Worm (Caenorhabditis elegans) whole organism, L3 larva: ENCODE measurements around the gene F58F9.8.

ENCODE experiments used
- R02D3.7 ChIP-seq: fragments of 150-350 bp; optimal IDR thresholded peaks from 2 replicates; lab custom pipeline; 2014; ENCODE audit warnings: missing biosample characterization, missing genetic modification characterization
- aly-2 ChIP-seq: fragments of 150-350 bp; optimal IDR thresholded peaks from 2 replicates; lab custom pipeline; 2014; ENCODE audit warnings: missing biosample characterization, missing genetic modification characterization
- ama-1 ChIP-seq: fragments of 150-350 bp; optimal IDR thresholded peaks from 2 replicates; lab custom pipeline; 2018
- ceh-28 ChIP-seq: fragments of 150-350 bp; optimal IDR thresholded peaks from 2 replicates; lab custom pipeline; 2014; ENCODE audit warnings: missing biosample characterization, missing genetic modification reagents, missing genetic modification characterization
- ceh-82 ChIP-seq: fragments of 150-350 bp; optimal IDR thresholded peaks from 2 replicates; lab custom pipeline; 2014; ENCODE audit warnings: missing biosample characterization, missing genetic modification characterization
- ceh-9 ChIP-seq: sonication (generic microtip); optimal IDR thresholded peaks from 2 replicates; lab custom pipeline; 2018; ENCODE audit warnings: missing biosample characterization, missing genetic modification characterization
- daf-12 ChIP-seq: fragments of 150-350 bp; optimal IDR thresholded peaks from 2 replicates; lab custom pipeline; 2014; ENCODE audit warnings: missing biosample characterization, missing genetic modification reagents, missing genetic modification characterization
- egl-27 ChIP-seq: sonication (generic microtip); optimal IDR thresholded peaks from 4 replicates; lab custom pipeline; 2017; ENCODE audit warnings: missing biosample characterization, missing genetic modification reagents, missing genetic modification characterization
- egl-5 ChIP-seq: fragments of 150-350 bp; optimal IDR thresholded peaks from 2 replicates; lab custom pipeline; 2017; ENCODE audit warnings: missing biosample characterization, missing genetic modification reagents, missing genetic modification characterization, inconsistent platforms
- elt-2 ChIP-seq: sonication (generic microtip); optimal IDR thresholded peaks from 2 replicates; lab custom pipeline; 2016; ENCODE audit warnings: missing genetic modification reagents, mild to moderate bottlenecking, missing genetic modification characterization, missing compliant biosample characterization
- eor-1 ChIP-seq, 2 experiments: fragments of 150-350 bp; optimal IDR thresholded peaks; 2 replicates each; lab custom pipeline; 2014 to 2018; ENCODE audit warnings: missing biosample characterization in 2 of 2, missing genetic modification characterization in 2 of 2
- fkh-10 ChIP-seq: sonication (generic microtip); optimal IDR thresholded peaks from 2 replicates; lab custom pipeline; 2017; ENCODE audit warnings: missing biosample characterization, missing genetic modification reagents, missing genetic modification characterization
- fkh-2 ChIP-seq: fragments of 150-350 bp; optimal IDR thresholded peaks from 2 replicates; lab custom pipeline; 2014; ENCODE audit warnings: missing biosample characterization, missing genetic modification reagents, missing genetic modification characterization
- fos-1 ChIP-seq: fragments of 150-350 bp; optimal IDR thresholded peaks from 2 replicates; lab custom pipeline; 2014; ENCODE audit warnings: missing biosample characterization, missing genetic modification characterization
- hmg-11 ChIP-seq: sonication (generic microtip); optimal IDR thresholded peaks from 2 replicates; lab custom pipeline; 2016; ENCODE audit warnings: missing genetic modification characterization, missing compliant biosample characterization
- lin-15B ChIP-seq: fragments of 150-350 bp; optimal IDR thresholded peaks from 2 replicates; lab custom pipeline; 2014; ENCODE audit warnings: missing biosample characterization, missing genetic modification characterization
- lsy-12 ChIP-seq: sonication (generic microtip); optimal IDR thresholded peaks from 2 replicates; lab custom pipeline; 2016; ENCODE audit warnings: mild to moderate bottlenecking, missing genetic modification characterization, missing compliant biosample characterization
- mdl-1 ChIP-seq: fragments of 150-350 bp; optimal IDR thresholded peaks from 2 replicates; lab custom pipeline; 2014; ENCODE audit warnings: missing biosample characterization, missing genetic modification characterization
- mml-1 ChIP-seq: fragments of 150-350 bp; sonication (generic microtip); optimal IDR thresholded peaks from 3 replicates; lab custom pipeline; 2014; ENCODE audit warnings: missing biosample characterization, missing genetic modification characterization
- nhr-11 ChIP-seq: fragments of 150-350 bp; optimal IDR thresholded peaks from 2 replicates; lab custom pipeline; 2014; ENCODE audit warnings: missing biosample characterization, missing genetic modification characterization
- nhr-12 ChIP-seq: fragments of 150-350 bp; optimal IDR thresholded peaks from 2 replicates; lab custom pipeline; 2014; ENCODE audit warnings: missing biosample characterization, missing genetic modification characterization
- nhr-23 ChIP-seq: fragments of 150-350 bp; optimal IDR thresholded peaks from 2 replicates; lab custom pipeline; 2014; ENCODE audit warnings: missing biosample characterization, missing genetic modification reagents, missing genetic modification characterization
- nhr-237 ChIP-seq: fragments of 150-350 bp; optimal IDR thresholded peaks from 2 replicates; lab custom pipeline; 2014; ENCODE audit warnings: missing biosample characterization, missing genetic modification characterization
- nhr-25 ChIP-seq: sonication (generic microtip); optimal IDR thresholded peaks from 2 replicates; lab custom pipeline; 2017; ENCODE audit warnings: missing biosample characterization, missing genetic modification characterization
- nhr-28 ChIP-seq: fragments of 150-350 bp; optimal IDR thresholded peaks from 2 replicates; lab custom pipeline; 2014; ENCODE audit warnings: missing biosample characterization, missing genetic modification characterization
- nhr-43 ChIP-seq: sonication (generic microtip); optimal IDR thresholded peaks from 2 replicates; lab custom pipeline; 2016; ENCODE audit warnings: mild to moderate bottlenecking, missing genetic modification characterization, missing compliant biosample characterization; ENCODE audit not compliant: poor library complexity, severe bottlenecking
- nhr-76 ChIP-seq: fragments of 150-350 bp; sonication (generic microtip); optimal IDR thresholded peaks from 5 replicates; lab custom pipeline; 2014; ENCODE audit warnings: missing biosample characterization, missing genetic modification characterization
- nhr-77 ChIP-seq: fragments of 150-350 bp; optimal IDR thresholded peaks from 2 replicates; lab custom pipeline; 2014; ENCODE audit warnings: missing biosample characterization, missing genetic modification characterization
- pha-4 ChIP-seq: fragments of 150-350 bp; optimal IDR thresholded peaks from 2 replicates; lab custom pipeline; 2014; ENCODE audit warnings: missing biosample characterization, missing genetic modification reagents, missing genetic modification characterization
- pqm-1 ChIP-seq: fragments of 150-350 bp; optimal IDR thresholded peaks from 2 replicates; lab custom pipeline; 2017; ENCODE audit warnings: missing biosample characterization, missing genetic modification characterization, inconsistent platforms
- sea-2 ChIP-seq: fragments of 150-350 bp; sonication (generic microtip); optimal IDR thresholded peaks from 4 replicates; lab custom pipeline; 2014; ENCODE audit warnings: missing biosample characterization, missing genetic modification reagents, missing genetic modification characterization
- skn-1 ChIP-seq: fragments of 150-350 bp; optimal IDR thresholded peaks from 2 replicates; lab custom pipeline; 2014; ENCODE audit warnings: missing biosample characterization, missing genetic modification characterization
- snpc-4 ChIP-seq: fragments of 150-350 bp; optimal IDR thresholded peaks from 2 replicates; lab custom pipeline; 2014; ENCODE audit warnings: missing biosample characterization, missing genetic modification characterization
- tbx-2 ChIP-seq: sonication (generic microtip); optimal IDR thresholded peaks from 2 replicates; lab custom pipeline; 2016; ENCODE audit warnings: mild to moderate bottlenecking, missing genetic modification characterization, missing compliant biosample characterization
- unc-62 ChIP-seq: fragments of 150-350 bp; sonication (generic microtip); optimal IDR thresholded peaks from 4 replicates; lab custom pipeline; 2014; ENCODE audit warnings: missing biosample characterization, missing genetic modification reagents, missing genetic modification characterization
- zag-1 ChIP-seq: fragments of 150-350 bp; optimal IDR thresholded peaks from 2 replicates; lab custom pipeline; 2014; ENCODE audit warnings: missing biosample characterization, missing genetic modification characterization
- ztf-11 ChIP-seq: fragments of 150-350 bp; optimal IDR thresholded peaks from 2 replicates; lab custom pipeline; 2014; ENCODE audit warnings: missing biosample characterization, missing genetic modification characterization
- ztf-4 ChIP-seq: fragments of 150-350 bp; optimal IDR thresholded peaks from 2 replicates; lab custom pipeline; 2014; ENCODE audit warnings: missing biosample characterization, missing genetic modification characterization

F58F9.8 gene

ce11 chrIV:6263244-6263643 lies 25.3 kb downstream of the F58F9.8 start, which contains the start of gene srv-28:
Gene srv-28 (minus strand): TSS chrIV:6263344.
- TF ChIP-seq unc-62 (GFP tag; lab: Kevin White, UChicago) = no peak
- no peak for TF ChIP-seq pha-4 (tag; lab: Kevin White, UChicago)
- TF ChIP-seq zag-1 = no peak
- TF ChIP-seq nhr-76 (tag; lab: Kevin White, UChicago) = no peak
- no peak for TF ChIP-seq nhr-23 (tag; lab: Kevin White, UChicago)
- TF ChIP-seq ztf-4 (tag; lab: Kevin White, UChicago) = no peak
- no peak for TF ChIP-seq aly-2 (tag; lab: Kevin White, UChicago)
- no peak for TF ChIP-seq eor-1 (tag; optimal IDR thresholded peaks at IDR 0.05; lab: Kevin White, UChicago)
- TF ChIP-seq skn-1 (tag; lab: Kevin White, UChicago) = no peak
- no peak for TF ChIP-seq hmg-11
- no peak for TF ChIP-seq egl-5 (tag; lab: Kevin White, UChicago)
- no peak for TF ChIP-seq nhr-11 (tag; lab: Kevin White, UChicago)
- TF ChIP-seq egl-27 = no peak
- TF ChIP-seq nhr-77 (tag; lab: Kevin White, UChicago) = no peak
- no peak for TF ChIP-seq ama-1

DNA sequence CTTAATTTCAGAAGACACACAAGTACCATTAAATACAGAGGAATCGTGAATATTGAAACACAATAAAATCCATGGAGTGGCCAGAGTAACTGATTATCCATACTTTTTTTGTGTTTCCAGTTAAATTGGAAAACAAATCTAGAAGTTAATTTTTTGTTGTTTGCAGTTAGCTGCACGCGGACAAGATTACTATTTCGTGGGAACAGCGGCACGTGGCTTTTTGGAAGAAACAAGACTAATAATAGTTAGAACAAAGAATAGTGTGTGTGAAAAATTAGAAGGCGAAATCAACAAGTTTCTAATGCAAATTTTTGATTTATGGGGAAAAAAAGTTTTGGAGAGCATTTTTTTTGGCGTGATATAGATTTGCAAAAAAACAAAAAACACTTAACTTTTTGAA lies 28.5 kb downstream of the F58F9.8 start, which contains the start of gene srv-29:
srv-29 (minus strand) TSS at position 101 of the 400 bp plus-strand sequence.
- TF ChIP-seq nhr-43 (tag; lab: Kevin White, UChicago) (no peak), zag-1 (no peak), tbx-2 (no peak), aly-2 (tag; lab: Kevin White, UChicago) (no peak), fkh-10 (GFP tag; lab: Kevin White, UChicago) (no peak), ceh-28 (no peak), nhr-237 (tag; lab: Kevin White, UChicago) (no peak), egl-5 (tag; lab: Kevin White, UChicago) (no peak), nhr-12 (tag; lab: Kevin White, UChicago) (no peak), egl-27 (no peak), lin-15B (tag; lab: Kevin White, UChicago) (no peak), eor-1 (tag; optimal IDR thresholded peaks at IDR 0.05; lab: Kevin White, UChicago) (no peak), ceh-9 (tag; lab: Kevin White, UChicago) (no peak), R02D3.7 (tag; lab: Kevin White, UChicago) (no peak), hmg-11 (no peak), nhr-11 (tag; lab: Kevin White, UChicago) (no peak), skn-1 (tag; lab: Kevin White, UChicago) (no peak)
- TF ChIP-seq, all 47 proteins: peak for 0

- TF ChIP-seq nhr-237 (tag; lab: Kevin White, UChicago) (no peak), nhr-11 (tag; lab: Kevin White, UChicago) (no peak), nhr-77 (tag; lab: Kevin White, UChicago) (no peak), egl-27 (no peak), eor-1 (tag; optimal IDR thresholded peaks at IDR 0.05; lab: Kevin White, UChicago) (no peak), ceh-82 (no peak), sea-2 (GFP tag; lab: Kevin White, UChicago) (no peak), pqm-1 (tag; lab: Kevin White, UChicago) (no peak), ztf-4 (tag; lab: Kevin White, UChicago) (no peak), ceh-9 (tag; lab: Kevin White, UChicago) (no peak), skn-1 (tag; lab: Kevin White, UChicago) (no peak)
- TF ChIP-seq, all 47 proteins: peak for 0
Measured at ce11 chrIV:6269346-6269745, 31.4 kb downstream of the F58F9.8 start, which contains the start of gene srv-30. Gene srv-30 (minus strand): TSS chrIV:6269446.

- no peak for TF ChIP-seq daf-12
- no peak for TF ChIP-seq mml-1
- TF ChIP-seq lin-15B (tag; lab: Kevin White, UChicago) = no peak
- TF ChIP-seq snpc-4 (tag; lab: Kevin White, UChicago) = no peak
- TF ChIP-seq nhr-28 (tag; lab: Kevin White, UChicago) = no peak
- TF ChIP-seq nhr-11 (tag; lab: Kevin White, UChicago) = no peak
- TF ChIP-seq elt-2 (tag; lab: Kevin White, UChicago) = no peak
- TF ChIP-seq aly-2 (tag; lab: Kevin White, UChicago) = no peak
- TF ChIP-seq egl-5 (tag; lab: Kevin White, UChicago) = no peak
- TF ChIP-seq ama-1 = no peak
- no peak for TF ChIP-seq mdl-1 (tag; lab: Kevin White, UChicago)
- no peak for TF ChIP-seq fos-1 (tag; lab: Kevin White, UChicago)
- no peak for TF ChIP-seq nhr-25 (tag; lab: Kevin White, UChicago)
- TF ChIP-seq nhr-76 (tag; lab: Kevin White, UChicago) = no peak
- no peak for TF ChIP-seq ceh-9 (tag; lab: Kevin White, UChicago)
- no peak for TF ChIP-seq ztf-11 (tag; lab: Kevin White, UChicago)
- no peak for TF ChIP-seq fkh-2 (tag; lab: Kevin White, UChicago)
- no peak for TF ChIP-seq lsy-12
Measured at ce11 chrIV:6271923-6272322, 33.9 kb downstream of the F58F9.8 start, which contains the start of gene srv-31. Gene srv-31 (minus strand): TSS chrIV:6272023.
